Worm (Caenorhabditis elegans) whole organism, late embryonic: Measurements from ENCODE around the gene D1044.4.
A peak's percentile ranks its signal among the peaks of the same experiment; 100 is the strongest.

Source experiments
- C08G9.2 ChIP-seq: sonication (generic microtip); optimal IDR thresholded peaks from 2 replicates; lab custom pipeline; 2016; ENCODE audit warnings: mild to moderate bottlenecking, missing genetic modification characterization, moderate library complexity, missing compliant biosample characterization
- F13H6.1 ChIP-seq: sonication (generic microtip); optimal IDR thresholded peaks from 2 replicates; lab custom pipeline; 2016; ENCODE audit warnings: missing genetic modification characterization, missing compliant biosample characterization
- T23F11.4 ChIP-seq: fragments of 200-800 bp; sonication (Bioruptor generic); optimal IDR thresholded peaks from 2 replicates; lab custom pipeline; 2018; ENCODE audit warnings: mild to moderate bottlenecking, missing genetic modification characterization, missing compliant biosample characterization
- Y22D7AL.16 ChIP-seq: sonication (generic microtip); optimal IDR thresholded peaks from 2 replicates; lab custom pipeline; 2016; ENCODE audit warnings: missing genetic modification characterization, missing compliant biosample characterization
- ceh-18 ChIP-seq: sonication (generic microtip); optimal IDR thresholded peaks from 2 replicates; lab custom pipeline; 2016; ENCODE audit warnings: missing genetic modification characterization, missing compliant biosample characterization
- ceh-19 ChIP-seq: fragments of 200-800 bp; sonication (Bioruptor generic); optimal IDR thresholded peaks from 2 replicates; lab custom pipeline; 2018; ENCODE audit warnings: mild to moderate bottlenecking, missing genetic modification characterization, missing compliant biosample characterization
- ceh-2 ChIP-seq: sonication (generic microtip); optimal IDR thresholded peaks from 2 replicates; lab custom pipeline; 2016; ENCODE audit warnings: missing genotype, missing genetic modification characterization, missing compliant biosample characterization
- ceh-22 ChIP-seq: sonication (generic microtip); optimal IDR thresholded peaks from 2 replicates; lab custom pipeline; 2017; ENCODE audit warnings: missing biosample characterization, missing genetic modification characterization
- ceh-31 ChIP-seq: sonication (generic microtip); optimal IDR thresholded peaks from 2 replicates; lab custom pipeline; 2016; ENCODE audit warnings: missing genetic modification characterization, missing compliant biosample characterization
- ceh-34 ChIP-seq: sonication (generic microtip); optimal IDR thresholded peaks from 2 replicates; lab custom pipeline; 2016; ENCODE audit warnings: mild to moderate bottlenecking, missing genetic modification characterization, missing compliant biosample characterization
- ceh-6 ChIP-seq: fragments of 200-800 bp; sonication (Bioruptor generic); optimal IDR thresholded peaks from 2 replicates; lab custom pipeline; 2018; ENCODE audit warnings: mild to moderate bottlenecking, missing genetic modification characterization, missing compliant biosample characterization
- dmd-4 ChIP-seq: sonication (generic microtip); optimal IDR thresholded peaks from 2 replicates; lab custom pipeline; 2016; ENCODE audit warnings: borderline replicate concordance, missing genetic modification characterization, missing compliant biosample characterization
- elt-2 ChIP-seq: sonication (generic microtip); optimal IDR thresholded peaks from 2 replicates; lab custom pipeline; 2016; ENCODE audit warnings: missing genetic modification reagents, missing genetic modification characterization, missing compliant biosample characterization
- ets-4 ChIP-seq: sonication (generic microtip); optimal IDR thresholded peaks from 2 replicates; lab custom pipeline; 2016; ENCODE audit warnings: missing genetic modification characterization, missing compliant biosample characterization
- fax-1 ChIP-seq: sonication (generic microtip); optimal IDR thresholded peaks from 2 replicates; lab custom pipeline; 2016; ENCODE audit warnings: missing genotype, missing genetic modification characterization, missing compliant biosample characterization
- hlh-13 ChIP-seq: fragments of 200-800 bp; sonication (Bioruptor generic); optimal IDR thresholded peaks from 2 replicates; lab custom pipeline; 2018; ENCODE audit warnings: mild to moderate bottlenecking, missing genetic modification characterization, missing compliant biosample characterization
- hlh-30 ChIP-seq: sonication (generic microtip); optimal IDR thresholded peaks from 2 replicates; lab custom pipeline; 2017; ENCODE audit warnings: antibody characterized with exemption, missing genetic modification characterization, missing compliant biosample characterization; ENCODE audit not compliant: insufficient read depth
- hlh-6 ChIP-seq: sonication (generic microtip); optimal IDR thresholded peaks from 2 replicates; lab custom pipeline; 2016; ENCODE audit warnings: missing genotype, missing genetic modification characterization, missing compliant biosample characterization
- hlh-8 ChIP-seq: sonication (generic microtip); optimal IDR thresholded peaks from 2 replicates; lab custom pipeline; 2016; ENCODE audit warnings: missing genotype, missing genetic modification characterization, missing compliant biosample characterization
- lim-6 ChIP-seq: sonication (generic microtip); optimal IDR thresholded peaks from 2 replicates; lab custom pipeline; 2016; ENCODE audit warnings: missing genetic modification characterization, missing compliant biosample characterization
- madf-2 ChIP-seq: sonication (generic microtip); optimal IDR thresholded peaks from 2 replicates; lab custom pipeline; 2017; ENCODE audit warnings: missing genetic modification characterization, missing compliant biosample characterization
- mec-3 ChIP-seq: sonication (generic microtip); optimal IDR thresholded peaks from 2 replicates; lab custom pipeline; 2016; ENCODE audit warnings: borderline replicate concordance, missing genetic modification characterization, missing compliant biosample characterization
- nfya-1 ChIP-seq: sonication (generic microtip); optimal IDR thresholded peaks from 2 replicates; lab custom pipeline; 2017; ENCODE audit warnings: missing genetic modification characterization, mild to moderate bottlenecking, missing compliant biosample characterization, antibody characterized with exemption, moderate library complexity
- npax-4 ChIP-seq: sonication (generic microtip); optimal IDR thresholded peaks from 2 replicates; lab custom pipeline; 2016; ENCODE audit warnings: missing genetic modification characterization, missing compliant biosample characterization
- pag-3 ChIP-seq: sonication (generic microtip); optimal IDR thresholded peaks from 2 replicates; lab custom pipeline; 2016; ENCODE audit warnings: missing compliant biosample characterization, missing genetic modification characterization, borderline replicate concordance
- pax-1 ChIP-seq: fragments of 150-350 bp; optimal IDR thresholded peaks from 2 replicates; lab custom pipeline; 2014; ENCODE audit warnings: missing biosample characterization, missing genetic modification characterization
- pha-2 ChIP-seq: sonication (generic microtip); optimal IDR thresholded peaks from 2 replicates; lab custom pipeline; 2017; ENCODE audit warnings: mild to moderate bottlenecking, missing genetic modification characterization, missing compliant biosample characterization
- pha-4 ChIP-seq: fragments of 150-350 bp; optimal IDR thresholded peaks from 2 replicates; lab custom pipeline; 2018; ENCODE audit warnings: missing biosample characterization, missing genetic modification reagents, missing genetic modification characterization
- ref-2 ChIP-seq: sonication (generic microtip); optimal IDR thresholded peaks from 2 replicates; lab custom pipeline; 2016; ENCODE audit warnings: missing genetic modification characterization, missing compliant biosample characterization
- sdc-2 ChIP-seq: sonication (generic microtip); optimal IDR thresholded peaks from 2 replicates; lab custom pipeline; 2016; ENCODE audit warnings: missing genotype, missing genetic modification characterization, missing compliant biosample characterization
- sox-2 ChIP-seq: fragments of 200-800 bp; sonication (Bioruptor generic); IDR thresholded peaks from 2 replicates; pipeline ENCODE4 v1.3.6; 2022; ENCODE audit warnings: missing genetic modification reagents, missing genetic modification characterization, missing compliant biosample characterization
- tbx-2 ChIP-seq: sonication (generic microtip); optimal IDR thresholded peaks from 2 replicates; lab custom pipeline; 2016; ENCODE audit warnings: missing genetic modification characterization, missing compliant biosample characterization
- tbx-7 ChIP-seq: sonication (generic microtip); optimal IDR thresholded peaks from 2 replicates; lab custom pipeline; 2016; ENCODE audit warnings: missing genotype, missing genetic modification characterization, missing compliant biosample characterization
- unc-42 ChIP-seq: sonication (generic microtip); optimal IDR thresholded peaks from 2 replicates; lab custom pipeline; 2016; ENCODE audit warnings: missing genotype, missing genetic modification characterization, missing compliant biosample characterization
- unc-55 ChIP-seq: sonication (generic microtip); optimal IDR thresholded peaks from 2 replicates; lab custom pipeline; 2017; ENCODE audit warnings: missing biosample characterization, missing genetic modification reagents, missing genetic modification characterization
- unc-86 ChIP-seq: sonication (generic microtip); optimal IDR thresholded peaks from 2 replicates; lab custom pipeline; 2016; ENCODE audit warnings: missing genetic modification characterization, missing compliant biosample characterization
- ztf-16 ChIP-seq: sonication (generic microtip); optimal IDR thresholded peaks from 2 replicates; lab custom pipeline; 2017; ENCODE audit warnings: missing genetic modification characterization, missing compliant biosample characterization

D1044.4 gene

ce11 chrIII:5504164-5504563, 17.7 kb downstream of the D1044.4 start:
- TF ChIP-seq unc-55 (GFP tag; lab: Kevin White, UChicago) (peak; percentile 27), ets-4 (tag; lab: Kevin White, UChicago) (peak; percentile 37), pag-3 (tag; lab: Kevin White, UChicago) (no peak), ceh-31 (tag; lab: Kevin White, UChicago) (no peak), mec-3 (no peak), unc-42 (tag; lab: Kevin White, UChicago) (peak; percentile 75), unc-86 (tag; lab: Kevin White, UChicago) (no peak)

- TF ChIP-seq npax-4 = no peak
- TF ChIP-seq tbx-7 (tag; lab: Kevin White, UChicago) = no peak
- no peak for TF ChIP-seq ceh-19
- TF ChIP-seq hlh-13 (GFP tag; lab: Kevin White, UChicago) = peak; percentile 6
- no peak for TF ChIP-seq C08G9.2
- no peak for TF ChIP-seq pax-1 (tag; lab: Kevin White, UChicago)
- TF ChIP-seq sdc-2 (tag; lab: Kevin White, UChicago) = no peak
- TF ChIP-seq hlh-6 (tag; lab: Kevin White, UChicago) = no peak
These were observed 18.2 kb downstream of the D1044.4 start for ce11 chrIII:5503669-5504068.

- TF ChIP-seq Y22D7AL.16 (tag; lab: Kevin White, UChicago) = no peak
- no peak for TF ChIP-seq T23F11.4 (GFP tag; lab: Kevin White, UChicago)
- TF ChIP-seq ceh-22 (tag; lab: Kevin White, UChicago) = no peak
- peak; percentile 38 for TF ChIP-seq ceh-18 (tag; lab: Kevin White, UChicago)
- TF ChIP-seq fax-1 = no peak
- no peak for TF ChIP-seq pha-2 (tag; lab: Kevin White, UChicago)
- TF ChIP-seq pha-4 = no peak
- peak; percentile 59 for TF ChIP-seq unc-55 (GFP tag; lab: Kevin White, UChicago)
- no peak for TF ChIP-seq sox-2 (GFP tag; lab: Robert Waterston, UW)
- no peak for TF ChIP-seq npax-4
- peak; percentile 64 for TF ChIP-seq ceh-31 (tag; lab: Kevin White, UChicago)
- TF ChIP-seq sdc-2 (tag; lab: Kevin White, UChicago) = no peak
- TF ChIP-seq pag-3 (tag; lab: Kevin White, UChicago) = no peak
- peak; percentile 16 for TF ChIP-seq unc-42 (tag; lab: Kevin White, UChicago)
- TF ChIP-seq ceh-34 = peak; percentile 57
- TF ChIP-seq ets-4 (tag; lab: Kevin White, UChicago) = peak; percentile 67
- TF ChIP-seq tbx-2 (tag; lab: Kevin White, UChicago) = peak; percentile 37
- TF ChIP-seq madf-2 = peak; percentile 6
- peak; percentile 58 for TF ChIP-seq nfya-1
- no peak for TF ChIP-seq lim-6 (tag; lab: Kevin White, UChicago)
- peak; percentile 23 for TF ChIP-seq hlh-30
- TF ChIP-seq elt-2 (tag; lab: Kevin White, UChicago) = peak; percentile 73
- TF ChIP-seq dmd-4 (tag; lab: Kevin White, UChicago) = peak; percentile 12
- no peak for TF ChIP-seq hlh-8 (tag; lab: Kevin White, UChicago)
- TF ChIP-seq ref-2 = no peak
- no peak for TF ChIP-seq ceh-6
- TF ChIP-seq pax-1 (tag; lab: Kevin White, UChicago) = no peak
- peak; percentile 10 for TF ChIP-seq ceh-2 (tag; lab: Kevin White, UChicago)
- peak; percentile 4 for TF ChIP-seq ztf-16
- peak; percentile 12 for TF ChIP-seq F13H6.1 (tag; lab: Kevin White, UChicago)
These were observed 18.8 kb downstream of the D1044.4 start for ce11 chrIII:5502915-5503575.
